Worm (Caenorhabditis elegans) whole organism, young adult: ENCODE measurements around the gene lgc-38.

ENCODE experiments used
- F23B12.7 ChIP-seq: sonication (generic microtip); optimal IDR thresholded peaks from 2 replicates; lab custom pipeline; 2017; ENCODE audit warnings: missing genetic modification characterization, mild to moderate bottlenecking, missing compliant biosample characterization, antibody characterized with exemption, moderate library complexity; ENCODE audit not compliant: insufficient read depth
- F57A8.1 ChIP-seq: fragments of 200-800 bp; sonication (Bioruptor generic); optimal IDR thresholded peaks from 2 replicates; lab custom pipeline; 2018; ENCODE audit warnings: mild to moderate bottlenecking, missing genetic modification characterization, moderate library complexity, missing compliant biosample characterization
- bed-1 ChIP-seq: fragments of 200-800 bp; sonication (Bioruptor generic); IDR thresholded peaks from 2 replicates; pipeline ENCODE4 v1.3.6; 2022; ENCODE audit warnings: missing genetic modification reagents, missing genetic modification characterization, missing compliant biosample characterization
- ccch-3 ChIP-seq: fragments of 200-800 bp; sonication (Bioruptor generic); optimal IDR thresholded peaks from 2 replicates; lab custom pipeline; 2018; ENCODE audit warnings: mild to moderate bottlenecking, missing genetic modification characterization, missing compliant biosample characterization
- ceh-27 ChIP-seq: fragments of 200-800 bp; sonication (Bioruptor generic); optimal IDR thresholded peaks from 2 replicates; lab custom pipeline; 2018; ENCODE audit warnings: mild to moderate bottlenecking, missing genetic modification characterization, moderate library complexity, missing compliant biosample characterization
- gei-17 ChIP-seq: fragments of 200-800 bp; sonication (Bioruptor generic); optimal IDR thresholded peaks from 2 replicates; lab custom pipeline; 2018; ENCODE audit warnings: mild to moderate bottlenecking, missing genetic modification characterization, missing compliant biosample characterization
- mes-4 ChIP-seq: sonication (generic microtip); optimal IDR thresholded peaks from 2 replicates; lab custom pipeline; 2016; ENCODE audit warnings: missing genotype, missing genetic modification characterization, missing compliant biosample characterization
- snpc-4 ChIP-seq, 5 experiments: fragments of 150-350 bp in 1 of 5; sonication (generic microtip) in 4 of 5; optimal IDR thresholded peaks; 2 replicates each; lab custom pipeline; 2014 to 2018; ENCODE audit warnings: missing genetic modification characterization in 5 of 5, missing biosample characterization in 3 of 5, antibody characterized with exemption in 2 of 5, mild to moderate bottlenecking in 2 of 5, missing compliant biosample characterization in 2 of 5, missing genotype in 2 of 5, moderate library complexity in 2 of 5, missing genetic modification reagents in 1 of 5
- ztf-18 ChIP-seq: sonication (generic microtip); optimal IDR thresholded peaks from 2 replicates; lab custom pipeline; 2016; ENCODE audit warnings: missing genotype, mild to moderate bottlenecking, missing genetic modification characterization, missing compliant biosample characterization

- TF ChIP-seq F23B12.7 (tag; lab: Kevin White, UChicago), result no peak
- TF ChIP-seq F57A8.1 (GFP tag; lab: Kevin White, UChicago), result no peak
- TF ChIP-seq ztf-18 (tag; lab: Kevin White, UChicago), result no peak
- TF ChIP-seq bed-1, result no peak
- no peak for TF ChIP-seq snpc-4 (GFP tag; optimal IDR thresholded peaks at IDR 0.05; lab: Kevin White, UChicago)
- TF ChIP-seq snpc-4 (tag; optimal IDR thresholded peaks at IDR 0.05; lab: Kevin White, UChicago), result no peak
- no peak for TF ChIP-seq ceh-27 (GFP tag; lab: Kevin White, UChicago)
- no peak for TF ChIP-seq mes-4 (tag; lab: Kevin White, UChicago)
- no peak for TF ChIP-seq ccch-3
- TF ChIP-seq gei-17, result no peak
Measured at ce11 chrIII:7012060-7012459, 3.1 kb downstream of the lgc-38 start.
